Worm (Caenorhabditis elegans) whole organism, late embryonic: ENCODE results near the gene H40L08.7.

ENCODE experiments used
- C38D4.7 ChIP-seq: fragments of 200-800 bp; sonication (Bioruptor generic); optimal IDR thresholded peaks from 2 replicates; lab custom pipeline; 2018; ENCODE audit warnings: mild to moderate bottlenecking, missing genetic modification characterization, moderate library complexity, missing compliant biosample characterization
- T23F11.4 ChIP-seq: fragments of 200-800 bp; sonication (Bioruptor generic); optimal IDR thresholded peaks from 2 replicates; lab custom pipeline; 2018; ENCODE audit warnings: mild to moderate bottlenecking, missing genetic modification characterization, missing compliant biosample characterization
- ceh-24 ChIP-seq: sonication (generic microtip); optimal IDR thresholded peaks from 2 replicates; lab custom pipeline; 2016; ENCODE audit warnings: mild to moderate bottlenecking, missing genetic modification characterization, missing compliant biosample characterization
- elt-4 ChIP-seq: sonication (generic microtip); optimal IDR thresholded peaks from 2 replicates; lab custom pipeline; 2016; ENCODE audit warnings: missing genetic modification characterization, missing compliant biosample characterization
- mec-3 ChIP-seq: sonication (generic microtip); optimal IDR thresholded peaks from 2 replicates; lab custom pipeline; 2016; ENCODE audit warnings: borderline replicate concordance, missing genetic modification characterization, missing compliant biosample characterization
- nhr-11 ChIP-seq: fragments of 150-350 bp; optimal IDR thresholded peaks from 2 replicates; lab custom pipeline; 2014; ENCODE audit warnings: missing biosample characterization, missing genetic modification characterization
- pha-4 ChIP-seq: fragments of 150-350 bp; optimal IDR thresholded peaks from 2 replicates; lab custom pipeline; 2018; ENCODE audit warnings: missing biosample characterization, missing genetic modification reagents, missing genetic modification characterization
- pqm-1 ChIP-seq: sonication (generic microtip); optimal IDR thresholded peaks from 2 replicates; lab custom pipeline; 2016; ENCODE audit warnings: missing genetic modification characterization, missing compliant biosample characterization
- ttx-3 ChIP-seq: sonication (generic microtip); optimal IDR thresholded peaks from 2 replicates; lab custom pipeline; 2016; ENCODE audit warnings: missing genetic modification reagents, missing genetic modification characterization, missing compliant biosample characterization

DNA sequence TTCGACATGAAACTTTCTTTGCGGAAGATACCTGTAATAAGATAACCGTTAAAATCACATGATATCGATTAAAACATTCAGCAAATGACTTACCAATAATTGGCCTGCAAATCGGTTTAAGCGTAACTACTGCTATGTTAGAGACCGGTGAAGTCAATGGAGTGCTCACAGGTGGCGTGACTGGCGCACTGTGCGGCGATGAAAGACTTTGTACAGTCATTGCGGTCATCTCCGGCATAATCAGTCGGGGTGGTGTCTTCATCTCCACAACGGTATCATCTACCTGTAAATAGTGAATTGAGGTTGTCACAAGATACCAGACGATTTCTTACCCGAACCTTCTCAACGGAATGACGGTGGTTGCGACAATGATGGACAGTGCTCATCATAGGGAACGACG lies 635 bp downstream of the H40L08.7 start:
- TF ChIP-seq nhr-11 (tag; lab: Kevin White, UChicago) (no peak), ttx-3 (no peak), mec-3 (tag; lab: Kevin White, UChicago) (no peak), elt-4 (tag; lab: Kevin White, UChicago) (no peak), T23F11.4 (GFP tag; lab: Kevin White, UChicago) (no peak), C38D4.7 (GFP tag; lab: Kevin White, UChicago) (no peak), ceh-24 (tag; lab: Kevin White, UChicago) (no peak), pha-4 (tag; lab: Kevin White, UChicago) (no peak), pqm-1 (tag; lab: Kevin White, UChicago) (no peak)
